Fruit fly (Drosophila melanogaster) whole organism, prepupa: ENCODE data around the gene Eip78C.

ENCODE experiments used
- CG34406 ChIP-seq: fragments of 200-800 bp; sonication (Bioruptor generic); optimal IDR thresholded peaks from 3 replicates; lab custom pipeline; 2016; ENCODE audit warnings: missing biosample characterization, missing genetic modification characterization
- CG7368 ChIP-seq: fragments of 200-800 bp; sonication (Bioruptor generic); optimal IDR thresholded peaks from 3 replicates; lab custom pipeline; 2016; ENCODE audit warnings: missing biosample characterization, missing genetic modification characterization
- CG8119 ChIP-seq: fragments of 200-800 bp; sonication (Bioruptor generic); IDR thresholded peaks from 3 replicates; pipeline ENCODE4 v1.3.6; 2022; ENCODE audit warnings: missing biosample characterization, missing genetic modification characterization
- CG8319 ChIP-seq: fragments of 200-800 bp; sonication (Bioruptor generic); optimal IDR thresholded peaks from 3 replicates; lab custom pipeline; 2016; ENCODE audit warnings: missing biosample characterization, missing genetic modification characterization
- Hr39 ChIP-seq: fragments of 200-800 bp; sonication (Bioruptor generic); optimal IDR thresholded peaks from 2 replicates; lab custom pipeline; 2016; ENCODE audit warnings: missing biosample characterization, missing genetic modification characterization
- OdsH ChIP-seq: fragments of 200-800 bp; sonication (Bioruptor generic); optimal IDR thresholded peaks from 3 replicates; lab custom pipeline; 2016; ENCODE audit warnings: missing biosample characterization, missing genetic modification characterization
- Smox ChIP-seq: fragments of 200-800 bp; sonication (Bioruptor generic); optimal IDR thresholded peaks from 3 replicates; lab custom pipeline; 2016; ENCODE audit warnings: missing biosample characterization, missing genetic modification characterization
- Sox14 ChIP-seq: fragments of 200-800 bp; sonication (Bioruptor generic); optimal IDR thresholded peaks from 3 replicates; lab custom pipeline; 2016; ENCODE audit warnings: missing biosample characterization, missing genetic modification characterization
- salr ChIP-seq, 2 experiments: fragments of 200-800 bp; sonication (Bioruptor generic); optimal IDR thresholded peaks; 3 replicates each; lab custom pipeline; 2016 to 2018; ENCODE audit warnings: missing biosample characterization in 2 of 2, missing genetic modification characterization in 2 of 2, mild to moderate bottlenecking in 1 of 2
- vri ChIP-seq: fragments of 200-800 bp; sonication (Bioruptor generic); optimal IDR thresholded peaks from 3 replicates; lab custom pipeline; 2016; ENCODE audit warnings: missing biosample characterization, mild to moderate bottlenecking, missing genetic modification characterization

DNA sequence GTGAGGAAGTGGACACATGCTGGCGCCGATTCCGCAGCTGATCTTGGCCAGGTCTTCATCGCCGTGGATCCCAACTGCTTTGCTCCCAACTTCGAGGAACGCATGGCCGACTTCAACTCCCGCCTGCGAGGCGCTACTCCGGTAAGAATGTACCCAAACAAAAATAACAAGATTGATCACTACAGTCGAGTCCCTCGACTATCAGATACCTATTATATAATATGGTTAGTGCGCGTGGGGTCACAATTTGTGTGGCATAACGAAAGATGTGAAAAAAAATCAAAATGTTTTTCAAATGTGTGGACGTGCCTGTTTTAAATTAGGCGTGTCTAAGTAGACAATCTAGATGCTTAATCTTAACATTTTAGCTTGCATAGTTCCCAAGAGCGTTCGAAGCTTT lies 19.9 kb upstream of the Eip78C start:
- TF ChIP-seq Sox14, result no peak
- no peak for TF ChIP-seq vri (GFP tag; lab: Kevin White, UChicago)
- no peak for TF ChIP-seq CG7368 (GFP tag; lab: Kevin White, UChicago)
- no peak for TF ChIP-seq salr (GFP tag; optimal IDR thresholded peaks at IDR 0.05; lab: Kevin White, UChicago)
- TF ChIP-seq CG34406 (GFP tag; lab: Kevin White, UChicago), result no peak
- no peak for TF ChIP-seq CG8319 (GFP tag; lab: Kevin White, UChicago)
- TF ChIP-seq Smox, result no peak
- TF ChIP-seq Hr39, result no peak
- TF ChIP-seq CG8119 (GFP tag; lab: Robert Waterston, UW), result no peak
- TF ChIP-seq OdsH (GFP tag; lab: Kevin White, UChicago), result no peak
